Worm (Caenorhabditis elegans) whole organism, young adult: ENCODE results near the gene srw-29.

ENCODE experiments used
- Y67H2A.10 ChIP-seq: fragments of 200-800 bp; sonication (Bioruptor generic); conservative IDR thresholded peaks from 2 replicates; pipeline ENCODE4 v1.3.6; 2022; ENCODE audit warnings: missing genetic modification reagents, missing genetic modification characterization, missing compliant biosample characterization
- ama-1 ChIP-seq, 3 experiments: fragments of 150-350 bp in 1 of 3; sonication (generic microtip) in 2 of 3; optimal IDR thresholded peaks; 2 replicates each; lab custom pipeline; 2014 to 2018; ENCODE audit warnings: missing biosample characterization in 2 of 3, missing genetic modification characterization in 2 of 3, missing genetic modification reagents in 2 of 3
- athp-1 ChIP-seq: sonication (generic microtip); optimal IDR thresholded peaks from 2 replicates; lab custom pipeline; 2017; ENCODE audit warnings: mild to moderate bottlenecking, missing genetic modification characterization, missing compliant biosample characterization
- dox-1 ChIP-seq: fragments of 200-800 bp; sonication (Bioruptor generic); IDR thresholded peaks from 2 replicates; pipeline ENCODE4 v1.3.6; 2022; ENCODE audit warnings: missing genetic modification reagents, missing genetic modification characterization, missing compliant biosample characterization
- him-1 ChIP-seq: sonication (generic microtip); optimal IDR thresholded peaks from 2 replicates; lab custom pipeline; 2016; ENCODE audit warnings: missing genotype, missing genetic modification reagents, missing genetic modification characterization, missing compliant biosample characterization
- lin-40 ChIP-seq: sonication (generic microtip); optimal IDR thresholded peaks from 2 replicates; lab custom pipeline; 2016; ENCODE audit warnings: missing genetic modification characterization, mild to moderate bottlenecking, missing compliant biosample characterization, missing genotype, missing genetic modification reagents
- nhr-80 ChIP-seq: sonication (generic microtip); optimal IDR thresholded peaks from 2 replicates; lab custom pipeline; 2016; ENCODE audit warnings: missing genetic modification characterization, missing compliant biosample characterization
- snpc-4 ChIP-seq, 5 experiments: fragments of 150-350 bp in 1 of 5; sonication (generic microtip) in 4 of 5; optimal IDR thresholded peaks; 2 replicates each; lab custom pipeline; 2014 to 2018; ENCODE audit warnings: missing genetic modification characterization in 5 of 5, missing biosample characterization in 3 of 5, antibody characterized with exemption in 2 of 5, mild to moderate bottlenecking in 2 of 5, missing compliant biosample characterization in 2 of 5, missing genotype in 2 of 5, moderate library complexity in 2 of 5, missing genetic modification reagents in 1 of 5
- somi-1 ChIP-seq: fragments of 200-800 bp; sonication (Bioruptor generic); optimal IDR thresholded peaks from 2 replicates; lab custom pipeline; 2018; ENCODE audit warnings: mild to moderate bottlenecking, missing genetic modification characterization, missing compliant biosample characterization
- ztf-25 ChIP-seq: fragments of 200-800 bp; sonication (Bioruptor generic); IDR thresholded peaks from 2 replicates; pipeline ENCODE4 v1.3.6; 2022; ENCODE audit warnings: missing genetic modification reagents, missing genetic modification characterization, missing compliant biosample characterization

- TF ChIP-seq him-1 (tag; lab: Kevin White, UChicago) = no peak
- TF ChIP-seq nhr-80 = no peak
- TF ChIP-seq lin-40 (tag; lab: Kevin White, UChicago) = no peak
- no peak for TF ChIP-seq ama-1 (optimal IDR thresholded peaks at IDR 0.05; lab: Kevin White, UChicago)
- TF ChIP-seq ama-1 (GFP tag; optimal IDR thresholded peaks at IDR 0.05; lab: Kevin White, UChicago) = no peak
- no peak for TF ChIP-seq dox-1 (GFP tag; lab: Robert Waterston, UW)
- TF ChIP-seq somi-1 (GFP tag; lab: Kevin White, UChicago) = no peak
- TF ChIP-seq ztf-25 (GFP tag; lab: Robert Waterston, UW) = no peak
- no peak for TF ChIP-seq snpc-4 (GFP tag; optimal IDR thresholded peaks at IDR 0.05; lab: Kevin White, UChicago)
- TF ChIP-seq snpc-4 (tag; optimal IDR thresholded peaks at IDR 0.05; lab: Kevin White, UChicago) = no peak
- no peak for TF ChIP-seq Y67H2A.10 (GFP tag; lab: Robert Waterston, UW)
- no peak for TF ChIP-seq athp-1
Measured at ce11 chrV:16458714-16459113, 34.4 kb upstream of the srw-29 start, which contains the start of gene str-15.
